Fruit fly (Drosophila melanogaster) whole organism, embryonic: Measurements from ENCODE around the gene CG13471.

Source experiments
- CG10147 ChIP-seq: fragments of 200-800 bp; sonication (Bioruptor generic); optimal IDR thresholded peaks from 2 replicates; lab custom pipeline; 2019; ENCODE audit warnings: missing biosample characterization, mild to moderate bottlenecking, missing genetic modification characterization, moderate library complexity
- CG12236 ChIP-seq: fragments of 200-800 bp; sonication (Bioruptor generic); optimal IDR thresholded peaks from 2 replicates; lab custom pipeline; 2016; ENCODE audit warnings: missing biosample characterization, missing genetic modification characterization
- CG1233 ChIP-seq: fragments of 200-800 bp; sonication (Bioruptor generic); optimal IDR thresholded peaks from 4 replicates; lab custom pipeline; 2018; ENCODE audit warnings: missing biosample characterization, mild to moderate bottlenecking, missing genetic modification characterization
- CG14050 ChIP-seq: fragments of 200-800 bp; sonication (Bioruptor generic); IDR thresholded peaks from 3 replicates; pipeline ENCODE4 v1.3.6; 2022; ENCODE audit warnings: missing biosample characterization, missing genetic modification characterization
- CG14860 ChIP-seq: fragments of 200-800 bp; sonication (Bioruptor generic); IDR thresholded peaks from 3 replicates; pipeline ENCODE4 v1.3.6; 2022; ENCODE audit warnings: missing biosample characterization, missing genetic modification characterization; ENCODE audit not compliant: partially characterized antibody
- CG15479 ChIP-seq: fragments of 200-800 bp; sonication (Bioruptor generic); optimal IDR thresholded peaks from 3 replicates; lab custom pipeline; 2019; ENCODE audit warnings: missing biosample characterization, mild to moderate bottlenecking, missing genetic modification characterization, moderate library complexity
- CG17328 ChIP-seq: fragments of 200-800 bp; sonication (Bioruptor generic); IDR thresholded peaks from 2 replicates; pipeline ENCODE4 v1.3.6; 2022; ENCODE audit warnings: missing biosample characterization, missing genetic modification characterization
- CG1792 ChIP-seq: fragments of 200-800 bp; sonication (Bioruptor generic); optimal IDR thresholded peaks from 2 replicates; lab custom pipeline; 2016; ENCODE audit warnings: missing biosample characterization, missing genetic modification characterization
- CG1832 ChIP-seq: fragments of 200-800 bp; sonication (Bioruptor generic); optimal IDR thresholded peaks from 2 replicates; lab custom pipeline; 2017; ENCODE audit warnings: missing biosample characterization, mild to moderate bottlenecking, missing genetic modification characterization, inconsistent platforms
- CG2712 ChIP-seq: fragments of 200-800 bp; optimal IDR thresholded peaks from 3 replicates; lab custom pipeline; 2019; ENCODE audit warnings: missing biosample characterization, mild to moderate bottlenecking, missing genetic modification characterization, moderate library complexity
- CG2875 ChIP-seq: fragments of 200-800 bp; sonication (Bioruptor generic); optimal IDR thresholded peaks from 2 replicates; lab custom pipeline; 2017; ENCODE audit warnings: missing biosample characterization, mild to moderate bottlenecking, missing genetic modification characterization, missing genetic modification reagents
- CG3281 ChIP-seq: fragments of 200-800 bp; sonication (Bioruptor generic); optimal IDR thresholded peaks from 3 replicates; lab custom pipeline; 2017; ENCODE audit warnings: missing biosample characterization, mild to moderate bottlenecking, missing genetic modification characterization
- CG3726 ChIP-seq: fragments of 200-800 bp; sonication (Bioruptor generic); IDR thresholded peaks from 3 replicates; pipeline ENCODE4, ENCODE4 v1.3.6; 2022; ENCODE audit warnings: missing biosample characterization, missing genetic modification characterization
- CG43689 ChIP-seq: fragments of 200-800 bp; sonication (Bioruptor generic); IDR thresholded peaks from 2 replicates; pipeline ENCODE4 v1.3.6; 2022; ENCODE audit warnings: missing biosample characterization, missing genetic modification characterization
- CG6654 ChIP-seq: fragments of 200-800 bp; sonication (Bioruptor generic); optimal IDR thresholded peaks from 2 replicates; lab custom pipeline; 2017; ENCODE audit warnings: missing biosample characterization, mild to moderate bottlenecking, missing genetic modification characterization
- CG6765 ChIP-seq: fragments of 200-800 bp; sonication (Bioruptor generic); optimal IDR thresholded peaks from 3 replicates; lab custom pipeline; 2017; ENCODE audit warnings: missing biosample characterization, mild to moderate bottlenecking, missing genetic modification characterization
- CG6791 ChIP-seq: fragments of 200-800 bp; sonication (Bioruptor generic); IDR thresholded peaks from 3 replicates; pipeline ENCODE4 v1.3.6; 2022; ENCODE audit warnings: missing biosample characterization, missing genetic modification characterization; ENCODE audit not compliant: partially characterized antibody
- CG7357 ChIP-seq: fragments of 200-800 bp; sonication (Bioruptor generic); IDR thresholded peaks from 3 replicates; pipeline ENCODE4 v1.3.6; 2022; ENCODE audit warnings: missing biosample characterization, missing genetic modification characterization
- CG7745 ChIP-seq: fragments of 200-800 bp; sonication (Bioruptor generic); optimal IDR thresholded peaks from 2 replicates; lab custom pipeline; 2018; ENCODE audit warnings: missing biosample characterization, mild to moderate bottlenecking, missing genetic modification characterization, moderate library complexity
- CG8359 ChIP-seq: fragments of 200-800 bp; sonication (Bioruptor generic); optimal IDR thresholded peaks from 2 replicates; lab custom pipeline; 2017; ENCODE audit warnings: missing biosample characterization, mild to moderate bottlenecking, missing genetic modification characterization, borderline replicate concordance
- Chrac-16 ChIP-seq: fragments of 200-800 bp; sonication (Bioruptor generic); optimal IDR thresholded peaks from 3 replicates; lab custom pipeline; 2016; ENCODE audit warnings: missing biosample characterization, missing genetic modification characterization
- CoRest ChIP-seq: fragments of 200-800 bp; sonication (Bioruptor generic); optimal IDR thresholded peaks from 3 replicates; lab custom pipeline; 2018; ENCODE audit warnings: missing biosample characterization, mild to moderate bottlenecking, missing genetic modification characterization, moderate library complexity
- Doc3 ChIP-seq: fragments of 200-800 bp; sonication (Bioruptor generic); IDR thresholded peaks from 3 replicates; pipeline ENCODE4 v1.3.6; 2022; ENCODE audit warnings: missing biosample characterization, missing genetic modification characterization; ENCODE audit not compliant: partially characterized antibody
- E2f2 ChIP-seq: fragments of 200-800 bp; sonication (Bioruptor generic); IDR thresholded peaks from 2 replicates; pipeline ENCODE4 v1.3.6; 2022; ENCODE audit warnings: missing biosample characterization, missing genetic modification characterization
- Hr39 ChIP-seq: fragments of >200 bp; optimal IDR thresholded peaks from 2 replicates; lab custom pipeline; 2017
- Hr51 ChIP-seq, 2 experiments: fragments of 200-800 bp; sonication (Bioruptor generic); optimal IDR thresholded peaks; 2 replicates in 1 of 2; 3 replicates in 1 of 2; lab custom pipeline; 2016 to 2018; ENCODE audit warnings: missing biosample characterization in 2 of 2, missing genetic modification characterization in 2 of 2, mild to moderate bottlenecking in 1 of 2, moderate library complexity in 1 of 2
- Mad ChIP-seq: fragments of 200-800 bp; sonication (Bioruptor generic); optimal IDR thresholded peaks from 2 replicates; lab custom pipeline; 2016; ENCODE audit warnings: missing biosample characterization, missing genetic modification characterization
- Med ChIP-seq: fragments of 200-800 bp; sonication (Bioruptor generic); peaks from one replicate; lab custom pipeline; 2016; ENCODE audit warnings: missing biosample characterization, missing genetic modification characterization, mild to moderate bottlenecking, inconsistent platforms, moderate library complexity
- btn ChIP-seq: fragments of 200-800 bp; sonication (Bioruptor generic); optimal IDR thresholded peaks from 2 replicates; lab custom pipeline; 2016; ENCODE audit warnings: missing biosample characterization, missing genetic modification characterization
- disco-r ChIP-seq: fragments of 200-800 bp; sonication (Bioruptor generic); optimal IDR thresholded peaks from 2 replicates; lab custom pipeline; 2016; ENCODE audit warnings: missing biosample characterization, missing genetic modification characterization
- gcm ChIP-seq: fragments of 200-800 bp; sonication (Bioruptor generic); optimal IDR thresholded peaks from 2 replicates; lab custom pipeline; 2019; ENCODE audit warnings: missing biosample characterization, mild to moderate bottlenecking, missing genetic modification characterization, moderate library complexity
- gcm2 ChIP-seq: fragments of 200-800 bp; sonication (Bioruptor generic); optimal IDR thresholded peaks from 2 replicates; lab custom pipeline; 2016; ENCODE audit warnings: missing biosample characterization, missing genetic modification characterization
- h ChIP-seq: fragments of >200 bp; optimal IDR thresholded peaks from 2 replicates; lab custom pipeline; 2017
- hth ChIP-seq: fragments of >200 bp; optimal IDR thresholded peaks from 2 replicates; lab custom pipeline; 2017; ENCODE audit warnings: inconsistent platforms
- lmd ChIP-seq: fragments of 200-800 bp; sonication (Bioruptor generic); IDR thresholded peaks from 2 replicates; pipeline ENCODE4 v1.3.6; 2022; ENCODE audit warnings: missing biosample characterization, missing genetic modification characterization
- nerfin-1 ChIP-seq: fragments of 200-800 bp; sonication (Bioruptor generic); optimal IDR thresholded peaks from 3 replicates; lab custom pipeline; 2019; ENCODE audit warnings: missing biosample characterization, mild to moderate bottlenecking, missing genetic modification characterization, moderate library complexity
- onecut ChIP-seq: fragments of 200-800 bp; sonication (Bioruptor generic); IDR thresholded peaks from 2 replicates; pipeline ENCODE4 v1.3.6; 2022; ENCODE audit warnings: missing biosample characterization, missing genetic modification characterization
- p53 ChIP-seq: fragments of 200-800 bp; sonication (Bioruptor generic); optimal IDR thresholded peaks from 2 replicates; lab custom pipeline; 2016; ENCODE audit warnings: missing biosample characterization, missing genetic modification characterization
- pan ChIP-seq, 4 experiments: fragments of >200 bp in 3 of 4; fragments of 200-800 bp in 1 of 4; sonication (Bioruptor generic) in 1 of 4; optimal IDR thresholded peaks in 3 of 4; IDR thresholded peaks in 1 of 4; 2 replicates each; pipeline versions ENCODE4 v1.3.6 to Lab custom; 2017 to 2022; ENCODE audit warnings: missing biosample characterization in 2 of 4, missing genetic modification characterization in 2 of 4, mixed read lengths in 1 of 4
- peb ChIP-seq: fragments of 200-800 bp; sonication (Bioruptor generic); IDR thresholded peaks from 2 replicates; pipeline ENCODE4 v1.3.6; 2022; ENCODE audit warnings: missing biosample characterization, missing genetic modification characterization
- phol ChIP-seq: fragments of 200-800 bp; sonication (Bioruptor generic); optimal IDR thresholded peaks from 3 replicates; lab custom pipeline; 2018; ENCODE audit warnings: missing biosample characterization, mild to moderate bottlenecking, missing genetic modification characterization, moderate library complexity
- prd ChIP-seq, 3 experiments: fragments of >200 bp in 2 of 3; fragments of 200-800 bp in 1 of 3; sonication (Bioruptor generic) in 1 of 3; optimal IDR thresholded peaks in 2 of 3; IDR thresholded peaks in 1 of 3; 2 replicates in 2 of 3; 3 replicates in 1 of 3; pipeline versions ENCODE4 v1.3.6 to Lab custom; 2017 to 2022; ENCODE audit warnings: missing biosample characterization in 1 of 3, missing genetic modification characterization in 1 of 3
- schlank ChIP-seq: fragments of 200-800 bp; sonication (Bioruptor generic); optimal IDR thresholded peaks from 2 replicates; lab custom pipeline; 2018; ENCODE audit warnings: missing biosample characterization, mild to moderate bottlenecking, missing genetic modification characterization
- so ChIP-seq: fragments of 200-800 bp; sonication (Bioruptor generic); IDR thresholded peaks from 3 replicates; pipeline ENCODE4 v1.3.6; 2022; ENCODE audit warnings: missing biosample characterization, missing genetic modification characterization
- sr ChIP-seq: fragments of 200-800 bp; sonication (Bioruptor generic); IDR thresholded peaks from 3 replicates; pipeline ENCODE4 v1.3.6; 2022; ENCODE audit warnings: missing biosample characterization, missing genetic modification characterization
- tgo ChIP-seq: fragments of 200-800 bp; sonication (Bioruptor generic); IDR thresholded peaks from 3 replicates; pipeline ENCODE4 v1.3.6; 2022; ENCODE audit warnings: missing biosample characterization, missing genetic modification characterization
- tin ChIP-seq: fragments of 200-800 bp; sonication (Bioruptor generic); optimal IDR thresholded peaks from 3 replicates; lab custom pipeline; 2016; ENCODE audit warnings: missing biosample characterization, missing genetic modification characterization
- toy ChIP-seq: fragments of 200-800 bp; sonication (Bioruptor generic); IDR thresholded peaks from 2 replicates; pipeline ENCODE4 v1.3.6; 2022; ENCODE audit warnings: missing biosample characterization, missing genetic modification characterization

Gene CG13471

DNA sequence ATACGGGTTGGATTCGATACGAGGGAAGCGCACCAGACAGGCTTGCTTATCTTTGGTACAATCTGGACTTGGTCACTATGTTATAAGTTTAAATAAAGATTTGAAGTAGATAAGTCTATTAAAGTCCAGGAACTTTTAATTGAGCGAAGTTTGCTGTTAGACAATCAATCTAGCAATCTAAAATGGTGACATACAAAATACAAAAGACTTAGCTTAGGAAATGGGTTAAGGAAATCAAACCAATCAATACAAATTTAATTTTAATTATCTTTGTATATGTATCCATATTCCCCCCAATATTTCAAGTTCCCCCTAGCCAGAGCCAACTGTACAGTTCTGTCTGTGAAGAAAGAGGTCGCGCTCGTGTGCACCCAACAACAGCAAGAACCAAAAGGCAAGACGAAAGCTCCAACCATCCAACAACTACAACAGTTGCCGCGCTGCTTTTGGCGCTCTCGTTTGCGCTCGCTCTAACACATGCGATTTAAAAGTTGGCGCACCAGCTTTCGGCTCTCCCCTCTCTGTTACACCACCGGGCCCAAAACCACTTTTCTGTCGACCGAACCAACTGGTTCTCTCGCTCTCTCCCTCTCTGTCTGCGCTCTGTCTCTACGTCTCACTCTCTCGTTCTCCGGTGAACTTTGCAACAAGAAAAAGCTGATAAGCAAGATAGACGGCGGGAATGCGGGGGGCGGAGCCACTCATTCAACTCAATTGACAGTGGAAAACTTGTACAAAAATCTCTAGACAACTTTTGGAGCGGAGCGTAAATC is 22.8 kb upstream of the CG13471 start (continued):
- peak; percentile 88 for TF ChIP-seq CG2712 (tag; lab: Kevin White, UChicago)
- TF ChIP-seq prd (optimal IDR thresholded peaks at IDR 0.05; lab: Kevin White, UChicago), result no peak
- peak; percentile 88 for TF ChIP-seq prd (GFP tag; IDR thresholded peaks at IDR 0.05; lab: Robert Waterston, UW)
- TF ChIP-seq CG3281, result peak; percentile 95
- TF ChIP-seq CG2875 (GFP tag; lab: Kevin White, UChicago), result peak; percentile 70
- TF ChIP-seq CG14860 (GFP tag; lab: Robert Waterston, UW), result no peak
- TF ChIP-seq CG8359 (GFP tag; lab: Kevin White, UChicago), result peak; percentile 71
- no peak for TF ChIP-seq p53 (GFP tag; lab: Kevin White, UChicago)
- TF ChIP-seq tin, result peak; percentile 80
- 0 out of 2 replicates have a peak, but pooled peaks have one; percentile 11 for TF ChIP-seq toy (GFP tag; lab: Robert Waterston, UW)
- no peak for TF ChIP-seq h (lab: Kevin White, UChicago)
- TF ChIP-seq CG1832 (GFP tag; lab: Kevin White, UChicago), result peak; percentile 96
- no peak for TF ChIP-seq btn (GFP tag; lab: Kevin White, UChicago)
- peak; percentile 10 for TF ChIP-seq CG12236
- TF ChIP-seq CG3726 (GFP tag; lab: Robert Waterston, UW), result 0 out of 3 replicates have a peak, but pooled peaks have one; percentile 70
- TF ChIP-seq CG7357 (GFP tag; lab: Robert Waterston, UW), result peak; percentile 81
- TF ChIP-seq CG6791 (GFP tag; lab: Robert Waterston, UW), result no peak
- TF ChIP-seq CG43689, result peak; percentile 54
- peak; percentile 59; the same call in 1 of the 2 replicates for TF ChIP-seq E2f2
- peak; percentile 69; the same call in 1 of the 2 replicates for TF ChIP-seq CG17328
- peak; percentile 76 for TF ChIP-seq CG6654
- peak; percentile 53 to 94 for TF ChIP-seq Hr51 (GFP tag; optimal IDR thresholded peaks at IDR 0.05; lab: Kevin White, UChicago)
- peak; percentile 84 for TF ChIP-seq CG1233 (GFP tag; lab: Kevin White, UChicago)
- TF ChIP-seq CG6765, result peak; percentile 87
- TF ChIP-seq tgo (GFP tag; lab: Robert Waterston, UW), result peak; percentile 87
- peak; percentile 78 for TF ChIP-seq Chrac-16 (GFP tag; lab: Kevin White, UChicago)
- peak; percentile 91 for TF ChIP-seq Med (GFP tag; lab: Kevin White, UChicago)
- peak; percentile 52 for TF ChIP-seq schlank (tag; lab: Kevin White, UChicago)
- no peak for TF ChIP-seq pan (optimal IDR thresholded peaks at IDR 0.05; lab: Kevin White, UChicago)
- TF ChIP-seq pan (GFP tag; optimal IDR thresholded peaks at IDR 0.05 in 1 of 2, IDR thresholded peaks at IDR 0.05 in 1 of 2), result peak in 1 of 2 experiments; percentile 89
- TF ChIP-seq lmd (GFP tag; lab: Robert Waterston, UW), result peak; percentile 91
- TF ChIP-seq gcm, result peak; percentile 74
- peak; percentile 61 for TF ChIP-seq Mad (GFP tag; lab: Kevin White, UChicago)
- TF ChIP-seq gcm2 (GFP tag; lab: Kevin White, UChicago), result peak; percentile 23
- TF ChIP-seq nerfin-1 (tag; lab: Kevin White, UChicago), result peak; percentile 77
- no peak for TF ChIP-seq Hr39 (lab: Kevin White, UChicago)
- TF ChIP-seq so (GFP tag; lab: Robert Waterston, UW), result peak; percentile 72; the same call in 1 of the 3 replicates
- no peak for TF ChIP-seq CG7745
- no peak; the same call in 2 of the 3 replicates for TF ChIP-seq sr (GFP tag; lab: Robert Waterston, UW)
- TF ChIP-seq onecut (GFP tag; lab: Robert Waterston, UW), result peak; percentile 38
- no peak for TF ChIP-seq CG15479 (GFP tag; lab: Kevin White, UChicago)
- TF ChIP-seq CG1792, result peak; percentile 21
- TF ChIP-seq disco-r, result peak; percentile 74
- no peak; the same call in 2 of the 3 replicates for TF ChIP-seq Doc3 (GFP tag; lab: Robert Waterston, UW)
- no peak; the same call in 1 of the 2 replicates for TF ChIP-seq peb (GFP tag; lab: Robert Waterston, UW)
- peak; percentile 95 for TF ChIP-seq CoRest
- TF ChIP-seq hth (lab: Kevin White, UChicago), result no peak
- peak; percentile 91 for TF ChIP-seq phol (tag; lab: Kevin White, UChicago)
- peak; percentile 81 for TF ChIP-seq CG10147 (GFP tag; lab: Kevin White, UChicago)
- TF ChIP-seq CG14050 (GFP tag; lab: Robert Waterston, UW), result peak; percentile 79
